Fruit fly (Drosophila melanogaster) whole organism, adult: ENCODE measurements around the gene CG4629.

Experiments
- CG12768 ChIP-seq: fragments of 200-800 bp; sonication (Bioruptor generic); optimal IDR thresholded peaks from 2 replicates; lab custom pipeline; 2017; ENCODE audit warnings: missing biosample characterization, missing genetic modification characterization, mild to moderate bottlenecking, moderate library complexity, missing genetic modification reagents
- CG7045 ChIP-seq: fragments of 200-800 bp; sonication (Bioruptor generic); optimal IDR thresholded peaks from 2 replicates; lab custom pipeline; 2017; ENCODE audit warnings: missing biosample characterization, mild to moderate bottlenecking, missing genetic modification characterization
- CG7101 ChIP-seq: fragments of 200-800 bp; sonication (Bioruptor generic); optimal IDR thresholded peaks from 2 replicates; lab custom pipeline; 2018; ENCODE audit warnings: missing biosample characterization, mild to moderate bottlenecking, missing genetic modification characterization, moderate library complexity
- Clk ChIP-seq: fragments of 200-800 bp; sonication (Bioruptor generic); optimal IDR thresholded peaks from 2 replicates; lab custom pipeline; 2017; ENCODE audit warnings: missing biosample characterization, missing genetic modification characterization
- Crg-1 ChIP-seq: fragments of 200-800 bp; sonication (Bioruptor generic); optimal IDR thresholded peaks from 2 replicates; lab custom pipeline; 2016; ENCODE audit warnings: missing biosample characterization, missing genetic modification characterization
- bab1 ChIP-seq: fragments of 200-800 bp; sonication (Bioruptor generic); optimal IDR thresholded peaks from 3 replicates; lab custom pipeline; 2019; ENCODE audit warnings: missing biosample characterization, mild to moderate bottlenecking, missing genetic modification characterization, moderate library complexity
- cic ChIP-seq: fragments of 200-800 bp; sonication (Bioruptor generic); optimal IDR thresholded peaks from 2 replicates; lab custom pipeline; 2017; ENCODE audit warnings: missing biosample characterization, mild to moderate bottlenecking, missing genetic modification characterization, moderate library complexity
- kay ChIP-seq: fragments of 200-800 bp; sonication (Bioruptor generic); peaks from one replicate; lab custom pipeline; 2016; ENCODE audit warnings: missing biosample characterization, missing genetic modification characterization, borderline replicate concordance
- ovo ChIP-seq: fragments of 200-800 bp; sonication (Bioruptor generic); optimal IDR thresholded peaks from 2 replicates; lab custom pipeline; 2016; ENCODE audit warnings: missing biosample characterization, missing genetic modification characterization
- pad ChIP-seq: fragments of 200-800 bp; sonication (Bioruptor generic); optimal IDR thresholded peaks from 3 replicates; lab custom pipeline; 2017; ENCODE audit warnings: missing biosample characterization, missing genetic modification characterization, mild to moderate bottlenecking, moderate library complexity, missing genetic modification reagents
- tj ChIP-seq: fragments of 200-800 bp; sonication (Bioruptor generic); optimal IDR thresholded peaks from 3 replicates; lab custom pipeline; 2017; ENCODE audit warnings: missing biosample characterization, mild to moderate bottlenecking, missing genetic modification characterization, moderate library complexity

dm6 chr2L:1064544-1064943 lies 37.8 kb downstream of the CG4629 start:
- TF ChIP-seq kay (no peak), Crg-1 (GFP tag; lab: Kevin White, UChicago) (no peak), pad (GFP tag; lab: Kevin White, UChicago) (no peak), tj (GFP tag; lab: Kevin White, UChicago) (no peak), ovo (no peak), CG7045 (GFP tag; lab: Kevin White, UChicago) (no peak), bab1 (GFP tag; lab: Kevin White, UChicago) (no peak), cic (GFP tag; lab: Kevin White, UChicago) (no peak), CG12768 (no peak), Clk (GFP tag; lab: Kevin White, UChicago) (no peak), CG7101 (tag; lab: Kevin White, UChicago) (no peak)
